Worm (Caenorhabditis elegans): Measurements from ENCODE around the gene gem-1.

DNA sequence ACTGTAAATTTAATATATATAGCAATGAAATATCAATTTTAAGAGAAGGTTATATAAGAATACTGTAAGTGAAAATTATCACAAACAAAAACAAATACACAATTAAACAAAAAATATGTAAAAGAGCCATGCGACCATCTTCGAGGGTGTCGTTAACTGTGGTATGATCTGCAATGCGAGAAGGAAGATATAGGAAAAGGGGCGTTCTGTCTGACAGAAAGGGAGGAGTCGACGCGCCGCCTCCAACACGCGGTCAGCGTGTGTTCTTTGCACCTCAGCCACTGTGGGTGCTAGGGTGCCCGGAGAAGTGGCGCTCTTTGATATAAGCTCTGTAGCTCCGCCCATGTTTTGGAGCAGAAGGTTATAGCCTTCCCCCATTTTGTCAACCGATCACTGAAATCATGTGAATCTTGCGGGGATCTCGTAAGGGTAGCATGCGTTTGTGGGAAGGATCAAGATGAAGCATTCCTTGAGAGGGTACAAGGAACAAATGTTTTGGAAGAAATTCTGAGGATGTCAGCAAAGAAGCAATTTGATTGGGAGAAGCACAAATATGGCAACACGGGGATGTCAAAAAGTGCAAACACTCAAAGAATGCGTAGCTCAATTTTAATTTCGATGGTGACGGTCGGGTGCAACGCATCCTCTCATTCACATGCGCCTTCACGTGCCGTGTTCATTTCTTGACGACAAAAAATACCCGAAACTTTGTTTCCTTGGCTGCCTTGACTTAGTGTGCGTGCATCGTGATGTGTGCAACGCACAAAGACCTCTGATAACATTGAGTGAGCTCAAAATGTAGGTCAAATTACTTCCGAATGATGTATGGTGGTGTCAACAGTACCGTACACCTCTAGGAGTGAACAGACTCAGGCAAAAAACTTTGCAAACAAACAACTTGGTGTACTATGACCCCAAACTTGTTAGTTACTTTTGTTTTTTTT is 25.7 kb downstream of the gem-1 start, which contains the start of gene mxl-3:
- TF ChIP-seq lsy-2 (tag; optimal IDR thresholded peaks at IDR 0.05): peak in 1 of 2 experiments; percentile 55
- TF ChIP-seq skn-1 (tag; optimal IDR thresholded peaks at IDR 0.05): no peak
- TF ChIP-seq alr-1 (tag; optimal IDR thresholded peaks at IDR 0.05): no peak

Measured in whole organism, L2 larva.